Fruit fly (Drosophila melanogaster): Measurements from ENCODE around the gene CG46281.

dm6 chr3R:13077262-13077661 lies 47.2 kb upstream of the CG46281 start:
- TF ChIP-seq usp (GFP tag; optimal IDR thresholded peaks at IDR 0.05) (no peak), CG8478 (optimal IDR thresholded peaks at IDR 0.05) (no peak), psq (optimal IDR thresholded peaks at IDR 0.05) (no peak), EcR (GFP tag; optimal IDR thresholded peaks at IDR 0.05) (no peak), pan (optimal IDR thresholded peaks at IDR 0.05) (no peak), Dll (optimal IDR thresholded peaks at IDR 0.05) (no peak)

Measured in whole organism.